Fruit fly (Drosophila melanogaster) whole organism, adult: ENCODE data around the gene CG17283.
A peak's percentile ranks its signal among the peaks of the same experiment; 100 is the strongest.

Experiments
- CG11617 ChIP-seq: fragments of 200-800 bp; sonication (Bioruptor generic); optimal IDR thresholded peaks from 2 replicates; lab custom pipeline; 2017; ENCODE audit warnings: mild to moderate bottlenecking, missing biosample characterization, missing genetic modification reagents, missing genetic modification characterization
- CG12768 ChIP-seq: fragments of 200-800 bp; sonication (Bioruptor generic); optimal IDR thresholded peaks from 2 replicates; lab custom pipeline; 2017; ENCODE audit warnings: missing biosample characterization, missing genetic modification characterization, mild to moderate bottlenecking, moderate library complexity, missing genetic modification reagents
- CG14711 ChIP-seq: fragments of 200-800 bp; sonication (Bioruptor generic); optimal IDR thresholded peaks from 2 replicates; lab custom pipeline; 2018; ENCODE audit warnings: missing biosample characterization, mild to moderate bottlenecking, missing genetic modification characterization, moderate library complexity
- CG1620 ChIP-seq: fragments of 200-800 bp; sonication (Bioruptor generic); optimal IDR thresholded peaks from 2 replicates; lab custom pipeline; 2016; ENCODE audit warnings: missing biosample characterization, missing genetic modification characterization
- CG33017 ChIP-seq: fragments of 200-800 bp; sonication (Bioruptor generic); optimal IDR thresholded peaks from 2 replicates; lab custom pipeline; 2018; ENCODE audit warnings: missing biosample characterization, mild to moderate bottlenecking, missing genetic modification characterization, moderate library complexity
- CG5204 ChIP-seq: fragments of 200-800 bp; sonication (Bioruptor generic); optimal IDR thresholded peaks from 2 replicates; lab custom pipeline; 2016; ENCODE audit warnings: missing biosample characterization, missing genetic modification characterization
- CG7045 ChIP-seq: fragments of 200-800 bp; sonication (Bioruptor generic); optimal IDR thresholded peaks from 2 replicates; lab custom pipeline; 2017; ENCODE audit warnings: missing biosample characterization, mild to moderate bottlenecking, missing genetic modification characterization
- CG7101 ChIP-seq: fragments of 200-800 bp; sonication (Bioruptor generic); optimal IDR thresholded peaks from 2 replicates; lab custom pipeline; 2018; ENCODE audit warnings: missing biosample characterization, mild to moderate bottlenecking, missing genetic modification characterization, moderate library complexity
- Clk ChIP-seq: fragments of 200-800 bp; sonication (Bioruptor generic); optimal IDR thresholded peaks from 2 replicates; lab custom pipeline; 2017; ENCODE audit warnings: missing biosample characterization, missing genetic modification characterization
- Crg-1 ChIP-seq: fragments of 200-800 bp; sonication (Bioruptor generic); optimal IDR thresholded peaks from 2 replicates; lab custom pipeline; 2016; ENCODE audit warnings: missing biosample characterization, missing genetic modification characterization
- Hr96 ChIP-seq: fragments of 200-800 bp; sonication (Bioruptor generic); optimal IDR thresholded peaks from 2 replicates; lab custom pipeline; 2016; ENCODE audit warnings: missing biosample characterization, missing genetic modification characterization
- Mnt ChIP-seq: fragments of 200-800 bp; sonication (Bioruptor generic); optimal IDR thresholded peaks from 2 replicates; lab custom pipeline; 2016; ENCODE audit warnings: missing biosample characterization, mild to moderate bottlenecking, missing genetic modification characterization
- bab1 ChIP-seq: fragments of 200-800 bp; sonication (Bioruptor generic); optimal IDR thresholded peaks from 3 replicates; lab custom pipeline; 2019; ENCODE audit warnings: missing biosample characterization, mild to moderate bottlenecking, missing genetic modification characterization, moderate library complexity
- cic ChIP-seq: fragments of 200-800 bp; sonication (Bioruptor generic); optimal IDR thresholded peaks from 2 replicates; lab custom pipeline; 2017; ENCODE audit warnings: missing biosample characterization, mild to moderate bottlenecking, missing genetic modification characterization, moderate library complexity
- cnc ChIP-seq, 2 experiments: fragments of >200 bp; optimal IDR thresholded peaks; 2 replicates each; lab custom pipeline; 2017
- kay ChIP-seq: fragments of 200-800 bp; sonication (Bioruptor generic); peaks from one replicate; lab custom pipeline; 2016; ENCODE audit warnings: missing biosample characterization, missing genetic modification characterization, borderline replicate concordance
- ovo ChIP-seq: fragments of 200-800 bp; sonication (Bioruptor generic); optimal IDR thresholded peaks from 2 replicates; lab custom pipeline; 2016; ENCODE audit warnings: missing biosample characterization, missing genetic modification characterization
- pad ChIP-seq: fragments of 200-800 bp; sonication (Bioruptor generic); optimal IDR thresholded peaks from 3 replicates; lab custom pipeline; 2017; ENCODE audit warnings: missing biosample characterization, missing genetic modification characterization, mild to moderate bottlenecking, moderate library complexity, missing genetic modification reagents
- tj ChIP-seq: fragments of 200-800 bp; sonication (Bioruptor generic); optimal IDR thresholded peaks from 3 replicates; lab custom pipeline; 2017; ENCODE audit warnings: missing biosample characterization, mild to moderate bottlenecking, missing genetic modification characterization, moderate library complexity
- toe ChIP-seq: fragments of 200-800 bp; sonication (Bioruptor generic); optimal IDR thresholded peaks from 2 replicates; lab custom pipeline; 2016; ENCODE audit warnings: missing biosample characterization, missing genetic modification characterization

The CG17283 gene

dm6 chr3R:17410808-17411207, 3.1 kb downstream of the CG17283 start, which contains the start of gene CG5863:
Gene CG5863, plus strand, starts transcription at chr3R:17411108.
- TF ChIP-seq pad (no peak), Hr96 (no peak), cic (GFP tag; lab: Kevin White, UChicago) (no peak), CG12768 (no peak), cnc (optimal IDR thresholded peaks at IDR 0.05; lab: Kevin White, UChicago) (no peak), Mnt (GFP tag; lab: Kevin White, UChicago) (no peak), CG1620 (GFP tag; lab: Kevin White, UChicago) (no peak), CG11617 (GFP tag; lab: Kevin White, UChicago) (no peak), CG7101 (tag; lab: Kevin White, UChicago) (no peak), CG7045 (GFP tag; lab: Kevin White, UChicago) (no peak), tj (GFP tag; lab: Kevin White, UChicago) (no peak), Clk (GFP tag; lab: Kevin White, UChicago) (no peak), kay (GFP tag; lab: Kevin White, UChicago) (no peak), CG5204 (GFP tag; lab: Kevin White, UChicago) (no peak), CG14711 (tag; lab: Kevin White, UChicago) (no peak), Crg-1 (GFP tag; lab: Kevin White, UChicago) (no peak), ovo (GFP tag; lab: Kevin White, UChicago) (no peak)

- TF ChIP-seq CG14711 (tag; lab: Kevin White, UChicago): peak; percentile 29
- TF ChIP-seq pad: no peak
- TF ChIP-seq CG33017 (tag; lab: Kevin White, UChicago): no peak
- peak; percentile 23 for TF ChIP-seq bab1
These were observed 4.9 kb downstream of the CG17283 start, which contains the start of gene CG42821 for dm6 chr3R:17412458-17413127. Gene CG42821, plus strand, starts transcription at chr3R:17413077.

DNA sequence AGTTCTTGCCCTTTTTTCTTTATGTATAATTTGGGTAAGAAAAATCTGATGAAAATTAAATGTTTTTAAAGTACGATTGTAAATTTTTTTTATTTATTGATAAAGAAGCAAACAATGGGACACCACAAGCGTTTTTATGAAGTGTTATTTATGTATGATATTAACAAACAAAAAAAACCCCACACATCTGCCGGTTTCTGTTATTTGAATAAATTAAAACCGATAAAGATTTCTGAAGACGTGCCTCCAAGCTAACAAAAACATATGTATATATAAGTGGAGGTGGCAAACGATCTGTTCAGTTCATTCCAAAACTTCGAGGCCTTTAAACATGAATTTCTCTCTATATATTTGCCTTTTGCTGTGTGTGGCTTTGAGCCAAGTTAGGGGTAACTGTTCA, 5.9 kb downstream of the CG17283 start, which contains the start of gene CG42822:
Gene CG42822, plus strand, starts transcription at position 301 of the 400 bp plus-strand sequence.
- TF ChIP-seq CG11617 (GFP tag; lab: Kevin White, UChicago) (no peak), CG14711 (tag; lab: Kevin White, UChicago) (no peak), CG12768 (no peak), toe (no peak), Hr96 (no peak), CG7101 (tag; lab: Kevin White, UChicago) (no peak), cic (GFP tag; lab: Kevin White, UChicago) (no peak)

dm6 chr3R:17415439-17415838, 7.8 kb downstream of the CG17283 start, which contains the start of gene CG5866:
Gene CG5866, plus strand, starts transcription at chr3R:17415739.
- TF ChIP-seq CG14711 (tag; lab: Kevin White, UChicago): no peak
- no peak for TF ChIP-seq cnc (optimal IDR thresholded peaks at IDR 0.05; lab: Kevin White, UChicago)
- TF ChIP-seq CG11617 (GFP tag; lab: Kevin White, UChicago): no peak
- TF ChIP-seq Mnt (GFP tag; lab: Kevin White, UChicago): no peak
- no peak for TF ChIP-seq Hr96
- no peak for TF ChIP-seq CG7101 (tag; lab: Kevin White, UChicago)
- no peak for TF ChIP-seq CG1620 (GFP tag; lab: Kevin White, UChicago)
- no peak for TF ChIP-seq CG5204 (GFP tag; lab: Kevin White, UChicago)
- no peak for TF ChIP-seq CG12768
- no peak for TF ChIP-seq kay (GFP tag; lab: Kevin White, UChicago)

dm6 chr3R:17417167-17417566, 9.5 kb downstream of the CG17283 start, which contains the start of gene CG33333:
Gene CG33333, plus strand, starts transcription at chr3R:17417467.
- TF ChIP-seq CG5204 (GFP tag; lab: Kevin White, UChicago): no peak
- no peak for TF ChIP-seq kay (GFP tag; lab: Kevin White, UChicago)
- TF ChIP-seq Clk (GFP tag; lab: Kevin White, UChicago): no peak
- TF ChIP-seq ovo (GFP tag; lab: Kevin White, UChicago): no peak
- TF ChIP-seq tj (GFP tag; lab: Kevin White, UChicago): no peak
- TF ChIP-seq bab1: no peak
- TF ChIP-seq CG33017 (tag; lab: Kevin White, UChicago): no peak
- TF ChIP-seq Crg-1 (GFP tag; lab: Kevin White, UChicago): no peak

DNA sequence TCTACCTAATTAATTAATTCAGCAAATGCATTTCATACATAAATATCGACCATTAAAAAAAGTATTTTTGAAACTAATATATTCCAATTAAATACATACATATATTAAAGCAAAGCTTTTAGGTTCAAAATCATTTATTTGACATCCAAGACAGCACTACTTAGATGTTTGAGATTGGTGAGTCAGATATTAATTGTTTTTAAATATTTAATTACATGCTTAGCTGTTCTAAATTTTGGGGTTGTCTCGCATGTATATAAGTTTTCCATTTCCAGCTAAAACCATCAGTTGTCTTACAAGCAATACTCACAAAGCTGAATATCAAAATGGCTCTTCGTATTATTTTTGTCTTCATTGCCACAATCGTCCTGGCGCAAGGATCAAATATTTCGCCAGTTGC, 10.8 kb downstream of the CG17283 start, which contains the start of gene CG42834:
Gene CG42834, plus strand, starts transcription at position 301 of the 400 bp plus-strand sequence.
- no peak for TF ChIP-seq Crg-1 (GFP tag; lab: Kevin White, UChicago)
- no peak for TF ChIP-seq CG33017 (tag; lab: Kevin White, UChicago)
- no peak for TF ChIP-seq ovo (GFP tag; lab: Kevin White, UChicago)
- no peak for TF ChIP-seq CG14711 (tag; lab: Kevin White, UChicago)

DNA sequence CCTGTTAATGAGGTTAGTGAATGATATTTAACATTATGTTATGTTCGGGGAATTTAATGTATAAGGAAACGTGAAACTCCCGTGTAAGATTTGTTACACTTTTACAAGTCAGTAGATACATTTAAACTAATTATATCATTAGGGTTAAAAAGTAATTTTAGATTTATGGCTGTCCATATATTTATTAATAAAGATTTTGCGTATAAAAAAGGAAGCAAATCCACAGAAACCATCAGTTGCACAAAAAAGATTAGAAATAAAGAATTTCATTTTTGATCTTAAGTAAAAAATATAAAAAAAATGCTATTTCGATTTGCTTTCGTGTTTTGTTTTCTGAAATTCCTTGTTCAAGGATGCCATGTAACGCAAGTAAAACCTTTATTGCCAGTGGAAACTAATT, 12.7 kb downstream of the CG17283 start, which contains the start of gene CG42835:
Gene CG42835, plus strand, starts transcription at position 301 of the 400 bp plus-strand sequence.
- no peak for TF ChIP-seq pad
- TF ChIP-seq Mnt (GFP tag; lab: Kevin White, UChicago): no peak
- TF ChIP-seq CG5204 (GFP tag; lab: Kevin White, UChicago): no peak
- TF ChIP-seq CG33017 (tag; lab: Kevin White, UChicago): no peak
- no peak for TF ChIP-seq tj (GFP tag; lab: Kevin White, UChicago)
- TF ChIP-seq CG1620 (GFP tag; lab: Kevin White, UChicago): no peak
- no peak for TF ChIP-seq CG7045 (GFP tag; lab: Kevin White, UChicago)
- no peak for TF ChIP-seq ovo (GFP tag; lab: Kevin White, UChicago)
- TF ChIP-seq cnc (optimal IDR thresholded peaks at IDR 0.05; lab: Kevin White, UChicago): no peak
- TF ChIP-seq CG14711 (tag; lab: Kevin White, UChicago): no peak
- TF ChIP-seq cic (GFP tag; lab: Kevin White, UChicago): no peak
- no peak for TF ChIP-seq bab1
- TF ChIP-seq CG12768: no peak
- no peak for TF ChIP-seq Clk (GFP tag; lab: Kevin White, UChicago)
- no peak for TF ChIP-seq CG7101 (tag; lab: Kevin White, UChicago)
- TF ChIP-seq CG11617 (GFP tag; lab: Kevin White, UChicago): no peak
- no peak for TF ChIP-seq toe
- no peak for TF ChIP-seq kay (GFP tag; lab: Kevin White, UChicago)
- TF ChIP-seq Hr96: no peak
- TF ChIP-seq Crg-1 (GFP tag; lab: Kevin White, UChicago): no peak
